Fruit fly (Drosophila melanogaster) Kc167 (cell line): Measurements from ENCODE around the gene Mkp.

Source experiments
- Myc ChIP-seq: fragments of >200 bp; optimal IDR thresholded peaks from 2 replicates; lab custom pipeline; 2017; ENCODE audit warnings: missing external identifiers
- Sin3A ChIP-seq: fragments of >200 bp; optimal IDR thresholded peaks from 2 replicates; lab custom pipeline; 2018; ENCODE audit warnings: missing external identifiers
- h ChIP-seq: fragments of >200 bp; optimal IDR thresholded peaks from 3 replicates; lab custom pipeline; 2018; ENCODE audit warnings: missing external identifiers
- insv ChIP-seq: fragments of >200 bp; optimal IDR thresholded peaks from 3 replicates; lab custom pipeline; 2018; ENCODE audit warnings: missing external identifiers
- psq ChIP-seq: fragments of >200 bp; optimal IDR thresholded peaks from 2 replicates; lab custom pipeline; 2017; ENCODE audit warnings: missing external identifiers

DNA sequence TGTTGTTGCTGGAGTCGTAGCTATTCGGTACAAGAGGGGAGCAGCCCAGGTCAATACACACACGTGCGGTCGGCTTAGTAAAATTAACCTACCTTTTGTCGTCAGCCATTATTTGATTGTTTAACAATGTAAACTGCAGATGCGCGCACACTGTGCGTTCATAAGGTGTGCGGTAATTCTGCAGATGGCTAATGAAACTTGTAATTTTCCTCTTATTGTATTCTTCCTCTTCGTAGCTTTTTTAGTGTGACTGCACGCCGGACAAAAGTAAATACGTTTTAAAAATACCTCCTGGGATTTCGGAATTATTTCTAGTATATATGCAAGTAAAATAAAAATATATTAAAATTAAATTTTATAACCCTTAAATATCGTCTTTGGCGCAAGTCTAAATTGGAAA is 26.9 kb upstream of the Mkp start, which contains the start of gene Prp4k:
- TF ChIP-seq h (no peak), psq (no peak), insv (lab: Kevin White, UChicago) (no peak), Sin3A (lab: Kevin White, UChicago) (no peak), Myc (lab: Kevin White, UChicago) (no peak)
